Fruit fly (Drosophila melanogaster) whole organism, embryonic: ENCODE results near the gene Ndae1.

ENCODE experiments used
- ATbp ChIP-seq: fragments of 200-800 bp; sonication (Bioruptor generic); optimal IDR thresholded peaks from 2 replicates; lab custom pipeline; 2017; ENCODE audit warnings: missing biosample characterization, mild to moderate bottlenecking, missing genetic modification characterization, missing genetic modification reagents
- Abd-B ChIP-seq: fragments of 200-800 bp; sonication (Bioruptor generic); optimal IDR thresholded peaks from 2 replicates; lab custom pipeline; 2018; ENCODE audit warnings: missing biosample characterization, mild to moderate bottlenecking, missing genetic modification characterization, moderate library complexity
- Asciz ChIP-seq: fragments of 200-800 bp; sonication (Bioruptor generic); optimal IDR thresholded peaks from 2 replicates; lab custom pipeline; 2017; ENCODE audit warnings: missing biosample characterization, mild to moderate bottlenecking, missing genetic modification characterization, missing genetic modification reagents
- CG10321 ChIP-seq: fragments of 200-800 bp; sonication (Bioruptor generic); IDR thresholded peaks from 2 replicates; pipeline ENCODE4 v1.3.6; 2022; ENCODE audit warnings: missing biosample characterization, missing genetic modification characterization
- CG10462 ChIP-seq: fragments of 200-800 bp; sonication (Bioruptor generic); optimal IDR thresholded peaks from 2 replicates; lab custom pipeline; 2016; ENCODE audit warnings: missing biosample characterization, missing genetic modification characterization
- CG10543 ChIP-seq: fragments of 200-800 bp; sonication (Bioruptor generic); optimal IDR thresholded peaks from 3 replicates; lab custom pipeline; 2017; ENCODE audit warnings: missing biosample characterization, mild to moderate bottlenecking, missing genetic modification characterization, moderate library complexity
- CG12155 ChIP-seq: fragments of 200-800 bp; sonication (Bioruptor generic); optimal IDR thresholded peaks from 3 replicates; lab custom pipeline; 2016; ENCODE audit warnings: missing biosample characterization, missing genetic modification characterization
- CG12219 ChIP-seq: fragments of 200-800 bp; sonication (Bioruptor generic); optimal IDR thresholded peaks from 3 replicates; lab custom pipeline; 2018; ENCODE audit warnings: missing biosample characterization, mild to moderate bottlenecking, missing genetic modification characterization
- CG12942 ChIP-seq: fragments of 200-800 bp; sonication (Bioruptor generic); optimal IDR thresholded peaks from 3 replicates; lab custom pipeline; 2016; ENCODE audit warnings: missing biosample characterization, missing genetic modification characterization
- CG13296 ChIP-seq: fragments of 200-800 bp; sonication (Bioruptor generic); optimal IDR thresholded peaks from 3 replicates; lab custom pipeline; 2018; ENCODE audit warnings: missing biosample characterization, mild to moderate bottlenecking, missing genetic modification characterization
- CG15011 ChIP-seq: fragments of 200-800 bp; sonication (Bioruptor generic); optimal IDR thresholded peaks from 3 replicates; lab custom pipeline; 2018; ENCODE audit warnings: missing biosample characterization, mild to moderate bottlenecking, missing genetic modification characterization
- CG15269 ChIP-seq: fragments of 200-800 bp; sonication (Bioruptor generic); optimal IDR thresholded peaks from 2 replicates; lab custom pipeline; 2018; ENCODE audit warnings: missing biosample characterization, mild to moderate bottlenecking, missing genetic modification characterization, moderate library complexity
- CG1792 ChIP-seq: fragments of 200-800 bp; sonication (Bioruptor generic); optimal IDR thresholded peaks from 2 replicates; lab custom pipeline; 2016; ENCODE audit warnings: missing biosample characterization, missing genetic modification characterization
- CG2202 ChIP-seq: fragments of 200-800 bp; sonication (Bioruptor generic); optimal IDR thresholded peaks from 2 replicates; lab custom pipeline; 2018; ENCODE audit warnings: missing biosample characterization, mild to moderate bottlenecking, missing genetic modification characterization
- CG2875 ChIP-seq: fragments of 200-800 bp; sonication (Bioruptor generic); optimal IDR thresholded peaks from 2 replicates; lab custom pipeline; 2017; ENCODE audit warnings: missing biosample characterization, mild to moderate bottlenecking, missing genetic modification characterization, missing genetic modification reagents
- CG31388 ChIP-seq: fragments of 200-800 bp; sonication (Bioruptor generic); optimal IDR thresholded peaks from 2 replicates; lab custom pipeline; 2016; ENCODE audit warnings: missing biosample characterization, missing genetic modification characterization
- CG4854 ChIP-seq: fragments of 200-800 bp; sonication (Bioruptor generic); optimal IDR thresholded peaks from 2 replicates; lab custom pipeline; 2016; ENCODE audit warnings: missing biosample characterization, missing genetic modification characterization, inconsistent platforms
- CG6254 ChIP-seq: fragments of 200-800 bp; sonication (Bioruptor generic); optimal IDR thresholded peaks from 3 replicates; lab custom pipeline; 2017; ENCODE audit warnings: mild to moderate bottlenecking, missing biosample characterization, missing genetic modification reagents, missing genetic modification characterization
- CoRest ChIP-seq: fragments of 200-800 bp; sonication (Bioruptor generic); optimal IDR thresholded peaks from 3 replicates; lab custom pipeline; 2018; ENCODE audit warnings: missing biosample characterization, mild to moderate bottlenecking, missing genetic modification characterization, moderate library complexity
- Deaf1 ChIP-seq: fragments of 200-800 bp; optimal IDR thresholded peaks from 3 replicates; lab custom pipeline; 2019; ENCODE audit warnings: missing biosample characterization, mild to moderate bottlenecking, missing genetic modification characterization, moderate library complexity
- Dip3 ChIP-seq: fragments of 200-800 bp; sonication (Bioruptor generic); optimal IDR thresholded peaks from 3 replicates; lab custom pipeline; 2016; ENCODE audit warnings: missing biosample characterization, missing genetic modification characterization
- Fer1 ChIP-seq: fragments of 200-800 bp; sonication (Bioruptor generic); optimal IDR thresholded peaks from 2 replicates; lab custom pipeline; 2017; ENCODE audit warnings: missing biosample characterization, mild to moderate bottlenecking, missing genetic modification characterization
- Hr78 ChIP-seq, 2 experiments: fragments of 200-800 bp in 1 of 2; fragments of >200 bp in 1 of 2; sonication (Bioruptor generic) in 1 of 2; optimal IDR thresholded peaks; 2 replicates each; lab custom pipeline; 2017 to 2019; ENCODE audit warnings: missing biosample characterization in 2 of 2, missing genetic modification characterization in 2 of 2, mild to moderate bottlenecking in 1 of 2, moderate library complexity in 1 of 2
- Lim3 ChIP-seq: fragments of 200-800 bp; sonication (Bioruptor generic); IDR thresholded peaks from 2 replicates; pipeline ENCODE4 v1.3.6; 2022; ENCODE audit warnings: missing biosample characterization, missing genetic modification characterization
- MTF-1 ChIP-seq: fragments of 200-800 bp; sonication (Bioruptor generic); optimal IDR thresholded peaks from 2 replicates; lab custom pipeline; 2018; ENCODE audit warnings: missing biosample characterization, mild to moderate bottlenecking, missing genetic modification characterization, borderline replicate concordance
- Meics ChIP-seq: fragments of 200-800 bp; sonication (Bioruptor generic); optimal IDR thresholded peaks from 2 replicates; lab custom pipeline; 2017; ENCODE audit warnings: missing biosample characterization, mild to moderate bottlenecking, missing genetic modification characterization
- NfI ChIP-seq: fragments of 200-800 bp; sonication (Bioruptor generic); optimal IDR thresholded peaks from 3 replicates; lab custom pipeline; 2018; ENCODE audit warnings: missing biosample characterization, mild to moderate bottlenecking, missing genetic modification characterization, moderate library complexity
- Rfx ChIP-seq: fragments of 200-800 bp; sonication (Bioruptor generic); IDR thresholded peaks from 2 replicates; pipeline ENCODE4 v1.3.6; 2022; ENCODE audit warnings: missing biosample characterization, missing genetic modification characterization
- Sox102F ChIP-seq: fragments of 200-800 bp; sonication (Bioruptor generic); optimal IDR thresholded peaks from 2 replicates; lab custom pipeline; 2018; ENCODE audit warnings: missing biosample characterization, mild to moderate bottlenecking, missing genetic modification characterization, moderate library complexity
- ab ChIP-seq: fragments of 200-800 bp; sonication (Bioruptor generic); optimal IDR thresholded peaks from 2 replicates; lab custom pipeline; 2016; ENCODE audit warnings: missing biosample characterization, missing genetic modification characterization
- bsh ChIP-seq, 2 experiments: fragments of 200-800 bp; sonication (Bioruptor generic); optimal IDR thresholded peaks; 2 replicates each; lab custom pipeline; 2017 to 2018; ENCODE audit warnings: mild to moderate bottlenecking in 2 of 2, missing biosample characterization in 2 of 2, missing genetic modification characterization in 2 of 2, moderate library complexity in 1 of 2
- cad ChIP-seq: fragments of >200 bp; optimal IDR thresholded peaks from 2 replicates; lab custom pipeline; 2017; ENCODE audit warnings: missing biosample characterization, missing genetic modification characterization
- corto ChIP-seq: fragments of 200-800 bp; sonication (Bioruptor generic); optimal IDR thresholded peaks from 2 replicates; lab custom pipeline; 2016; ENCODE audit warnings: missing biosample characterization, mild to moderate bottlenecking, missing genetic modification characterization, moderate library complexity
- cwo ChIP-seq: fragments of 200-800 bp; sonication (Bioruptor generic); optimal IDR thresholded peaks from 3 replicates; lab custom pipeline; 2017; ENCODE audit warnings: missing biosample characterization, missing genetic modification characterization, mild to moderate bottlenecking, moderate library complexity, missing genetic modification reagents
- eyg ChIP-seq: fragments of 200-800 bp; sonication (Bioruptor generic); optimal IDR thresholded peaks from 3 replicates; lab custom pipeline; 2016; ENCODE audit warnings: missing biosample characterization, missing genetic modification characterization
- fd102C ChIP-seq: fragments of 200-800 bp; sonication (Bioruptor generic); optimal IDR thresholded peaks from 2 replicates; lab custom pipeline; 2018; ENCODE audit warnings: missing biosample characterization, mild to moderate bottlenecking, missing genetic modification characterization, moderate library complexity
- gro ChIP-seq: fragments of 200-800 bp; sonication (Bioruptor generic); optimal IDR thresholded peaks from 2 replicates; lab custom pipeline; 2016; ENCODE audit warnings: missing biosample characterization, missing genetic modification characterization
- mam ChIP-seq: fragments of 200-800 bp; sonication (Bioruptor generic); optimal IDR thresholded peaks from 3 replicates; lab custom pipeline; 2016; ENCODE audit warnings: missing biosample characterization, missing genetic modification characterization
- org-1 ChIP-seq: fragments of 200-800 bp; sonication (Bioruptor generic); optimal IDR thresholded peaks from 2 replicates; lab custom pipeline; 2017; ENCODE audit warnings: missing biosample characterization, missing genetic modification characterization
- otp ChIP-seq: fragments of 200-800 bp; sonication (Bioruptor generic); IDR thresholded peaks from 3 replicates; pipeline ENCODE4, ENCODE4 v1.3.6; 2022; ENCODE audit warnings: missing biosample characterization, missing genetic modification characterization
- pan ChIP-seq, 4 experiments: fragments of >200 bp in 3 of 4; fragments of 200-800 bp in 1 of 4; sonication (Bioruptor generic) in 1 of 4; optimal IDR thresholded peaks in 3 of 4; IDR thresholded peaks in 1 of 4; 2 replicates each; pipeline versions ENCODE4 v1.3.6 to Lab custom; 2017 to 2022; ENCODE audit warnings: missing biosample characterization in 2 of 4, missing genetic modification characterization in 2 of 4, mixed read lengths in 1 of 4
- pb ChIP-seq: fragments of 200-800 bp; sonication (Bioruptor generic); optimal IDR thresholded peaks from 3 replicates; lab custom pipeline; 2016; ENCODE audit warnings: missing biosample characterization, missing genetic modification characterization
- ro ChIP-seq: fragments of 200-800 bp; sonication (Bioruptor generic); IDR thresholded peaks from 2 replicates; pipeline ENCODE4 v1.3.6; 2022; ENCODE audit warnings: missing biosample characterization, missing genetic modification characterization
- sens ChIP-seq: fragments of 200-800 bp; sonication (Bioruptor generic); peaks from one replicate; lab custom pipeline; 2016; ENCODE audit warnings: missing biosample characterization, missing genetic modification characterization
- seq ChIP-seq: fragments of 200-800 bp; sonication (Bioruptor generic); IDR thresholded peaks from 2 replicates; pipeline ENCODE4 v1.3.6; 2022; ENCODE audit warnings: missing biosample characterization, missing genetic modification characterization
- sob ChIP-seq: fragments of 200-800 bp; sonication (Bioruptor generic); IDR thresholded peaks from 2 replicates; pipeline ENCODE4 v1.3.6; 2022; ENCODE audit warnings: missing biosample characterization, missing genetic modification characterization
- sr ChIP-seq: fragments of 200-800 bp; sonication (Bioruptor generic); IDR thresholded peaks from 3 replicates; pipeline ENCODE4 v1.3.6; 2022; ENCODE audit warnings: missing biosample characterization, missing genetic modification characterization
- stc ChIP-seq: fragments of 200-800 bp; sonication (Bioruptor generic); IDR thresholded peaks from 2 replicates; pipeline ENCODE4 v1.3.6; 2022; ENCODE audit warnings: missing biosample characterization, missing genetic modification characterization
- sug ChIP-seq: fragments of 200-800 bp; optimal IDR thresholded peaks from 2 replicates; lab custom pipeline; 2019; ENCODE audit warnings: missing biosample characterization, mild to moderate bottlenecking, missing genetic modification characterization, moderate library complexity
- zen ChIP-seq: fragments of 200-800 bp; sonication (Bioruptor generic); optimal IDR thresholded peaks from 3 replicates; lab custom pipeline; 2018; ENCODE audit warnings: missing biosample characterization, mild to moderate bottlenecking, missing genetic modification characterization, moderate library complexity

The Ndae1 gene

DNA sequence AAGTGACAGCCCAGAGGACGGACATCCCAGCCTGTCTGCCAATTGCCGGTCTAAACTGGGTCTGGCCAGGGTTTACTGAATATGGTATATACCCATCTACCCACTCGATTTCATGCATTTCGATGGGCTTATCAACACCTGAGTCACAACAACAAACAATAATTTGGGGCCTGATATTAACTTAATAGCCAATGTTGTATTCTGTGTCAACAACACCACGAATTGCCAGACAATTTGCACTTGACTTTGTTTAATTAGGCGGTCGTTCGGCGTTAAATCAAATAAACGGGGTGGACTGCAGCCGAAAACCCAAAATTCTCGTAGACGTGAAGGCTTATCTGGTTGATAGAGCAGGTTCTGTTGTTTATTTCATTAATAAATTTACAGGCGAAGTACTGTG, 9.8 kb downstream of the Ndae1 start (continued):
- TF ChIP-seq sr (GFP tag; lab: Robert Waterston, UW): no peak
- TF ChIP-seq CG1792 (GFP tag; lab: Kevin White, UChicago): peak; percentile 50
- peak; percentile 5 for TF ChIP-seq MTF-1 (GFP tag; lab: Kevin White, UChicago)
- no peak for TF ChIP-seq pan (optimal IDR thresholded peaks at IDR 0.05; lab: Kevin White, UChicago)
- TF ChIP-seq pan (GFP tag; optimal IDR thresholded peaks at IDR 0.05 in 1 of 2, IDR thresholded peaks at IDR 0.05 in 1 of 2): no peak
- TF ChIP-seq CG12219: peak; percentile 10
- TF ChIP-seq eyg (GFP tag; lab: Kevin White, UChicago): peak; percentile 51
- no peak for TF ChIP-seq ab (GFP tag; lab: Kevin White, UChicago)
- TF ChIP-seq Lim3 (GFP tag; lab: Robert Waterston, UW): no peak
- TF ChIP-seq CG10321: no peak
- TF ChIP-seq Asciz: no peak
- peak; percentile 68 for TF ChIP-seq CG13296 (GFP tag; lab: Kevin White, UChicago)
- TF ChIP-seq Rfx (GFP tag; lab: Robert Waterston, UW): no peak; the same call in 1 of the 2 replicates
- TF ChIP-seq ATbp (GFP tag; lab: Kevin White, UChicago): peak; percentile 20
- TF ChIP-seq CG6254: no peak
- TF ChIP-seq CG4854 (GFP tag; lab: Kevin White, UChicago): peak; percentile 36
- TF ChIP-seq CG2202 (tag; lab: Kevin White, UChicago): peak; percentile 30
- TF ChIP-seq CG10462: no peak
- no peak for TF ChIP-seq Sox102F (GFP tag; lab: Kevin White, UChicago)
- TF ChIP-seq CG2875 (GFP tag; lab: Kevin White, UChicago): no peak
- no peak for TF ChIP-seq CoRest (tag; lab: Kevin White, UChicago)
- peak; percentile 50 for TF ChIP-seq sug (tag; lab: Kevin White, UChicago)
- no peak for TF ChIP-seq CG31388 (GFP tag; lab: Kevin White, UChicago)
- peak; percentile 20 for TF ChIP-seq Dip3 (GFP tag; lab: Kevin White, UChicago)
- no peak for TF ChIP-seq zen
- TF ChIP-seq corto (GFP tag; lab: Kevin White, UChicago): peak; percentile 76
- TF ChIP-seq seq (GFP tag; lab: Robert Waterston, UW): peak; percentile 34; the same call in 1 of the 2 replicates
- TF ChIP-seq Meics (GFP tag; lab: Kevin White, UChicago): peak; percentile 6
- peak; percentile 1 for TF ChIP-seq cwo (GFP tag; lab: Kevin White, UChicago)
- TF ChIP-seq CG12942 (GFP tag; lab: Kevin White, UChicago): no peak
- TF ChIP-seq pb: peak; percentile 9
- no peak for TF ChIP-seq stc
- peak; percentile 45 for TF ChIP-seq CG15011 (GFP tag; lab: Kevin White, UChicago)
- no peak for TF ChIP-seq mam (GFP tag; lab: Kevin White, UChicago)
- no peak for TF ChIP-seq Deaf1 (tag; lab: Kevin White, UChicago)
- TF ChIP-seq CG10543: peak; percentile 41
- no peak for TF ChIP-seq CG12155 (GFP tag; lab: Kevin White, UChicago)
- TF ChIP-seq org-1 (GFP tag; lab: Kevin White, UChicago): peak; percentile 38
- peak; percentile 53; the same call in 1 of the 3 replicates for TF ChIP-seq otp (GFP tag; lab: Robert Waterston, UW)
- TF ChIP-seq Abd-B (GFP tag; lab: Kevin White, UChicago): no peak
- TF ChIP-seq ro (GFP tag; lab: Robert Waterston, UW): no peak
- TF ChIP-seq CG15269 (tag; lab: Kevin White, UChicago): peak; percentile 45
- TF ChIP-seq Hr78 (GFP tag; optimal IDR thresholded peaks at IDR 0.05; lab: Kevin White, UChicago): no peak
- no peak for TF ChIP-seq bsh (GFP tag; optimal IDR thresholded peaks at IDR 0.05; lab: Kevin White, UChicago)
- TF ChIP-seq cad (GFP tag; lab: Kevin White, UChicago): no peak
- peak; percentile 86 for TF ChIP-seq sens (GFP tag; lab: Kevin White, UChicago)
- TF ChIP-seq gro: peak; percentile 27
- no peak for TF ChIP-seq fd102C (GFP tag; lab: Kevin White, UChicago)
- peak; percentile 25 for TF ChIP-seq NfI
- TF ChIP-seq sob: peak; percentile 31; the same call in 1 of the 2 replicates
- TF ChIP-seq Fer1 (GFP tag; lab: Kevin White, UChicago): peak; percentile 67
